Fruit fly (Drosophila melanogaster) whole organism, prepupa: ENCODE results near the gene Nthl1.
A peak's percentile ranks its signal among the peaks of the same experiment; 100 is the strongest.

Experiments
- Blimp-1 ChIP-seq: fragments of 200-800 bp; sonication (Bioruptor generic); optimal IDR thresholded peaks from 3 replicates; lab custom pipeline; 2017; ENCODE audit warnings: missing biosample characterization, missing genetic modification characterization, mild to moderate bottlenecking, moderate library complexity, missing genetic modification reagents
- CG10631 ChIP-seq: fragments of 200-800 bp; sonication (Bioruptor generic); optimal IDR thresholded peaks from 2 replicates; lab custom pipeline; 2016; ENCODE audit warnings: missing biosample characterization, missing genetic modification characterization
- CG10669 ChIP-seq: fragments of 200-800 bp; sonication (Bioruptor generic); optimal IDR thresholded peaks from 3 replicates; lab custom pipeline; 2018; ENCODE audit warnings: missing biosample characterization, mild to moderate bottlenecking, missing genetic modification characterization, moderate library complexity
- CG11294 ChIP-seq: fragments of 200-800 bp; sonication (Bioruptor generic); IDR thresholded peaks from 2 replicates; pipeline ENCODE4 v1.3.6; 2022; ENCODE audit warnings: missing biosample characterization, missing genetic modification characterization
- CG11762 ChIP-seq: fragments of 200-800 bp; sonication (Bioruptor generic); optimal IDR thresholded peaks from 3 replicates; lab custom pipeline; 2016; ENCODE audit warnings: missing biosample characterization, missing genetic modification characterization; ENCODE audit not compliant: insufficient read depth
- CG11902 ChIP-seq: fragments of 200-800 bp; sonication (Bioruptor generic); optimal IDR thresholded peaks from 3 replicates; lab custom pipeline; 2016; ENCODE audit warnings: missing biosample characterization, missing genetic modification characterization
- CG15336 ChIP-seq: fragments of 200-800 bp; sonication (Bioruptor generic); IDR thresholded peaks from 2 replicates; pipeline ENCODE4 v1.3.6; 2022; ENCODE audit warnings: missing biosample characterization, missing genetic modification characterization
- CG16779 ChIP-seq: fragments of 200-800 bp; sonication (Bioruptor generic); optimal IDR thresholded peaks from 3 replicates; lab custom pipeline; 2017; ENCODE audit warnings: missing biosample characterization, mild to moderate bottlenecking, missing genetic modification characterization
- CG3032 ChIP-seq: fragments of 200-800 bp; optimal IDR thresholded peaks from 2 replicates; lab custom pipeline; 2019; ENCODE audit warnings: missing biosample characterization, mild to moderate bottlenecking, missing genetic modification characterization, moderate library complexity
- CG31627 ChIP-seq: fragments of 200-800 bp; sonication (Bioruptor generic); optimal IDR thresholded peaks from 3 replicates; lab custom pipeline; 2016; ENCODE audit warnings: missing biosample characterization, missing genetic modification characterization
- CG34406 ChIP-seq: fragments of 200-800 bp; sonication (Bioruptor generic); optimal IDR thresholded peaks from 3 replicates; lab custom pipeline; 2016; ENCODE audit warnings: missing biosample characterization, missing genetic modification characterization
- CG4318 ChIP-seq: fragments of 200-800 bp; sonication (Bioruptor generic); optimal IDR thresholded peaks from 3 replicates; lab custom pipeline; 2017; ENCODE audit warnings: missing biosample characterization, mild to moderate bottlenecking, missing genetic modification characterization
- CG6163 ChIP-seq: fragments of 200-800 bp; sonication (Bioruptor generic); IDR thresholded peaks from 3 replicates; pipeline ENCODE4 v1.3.6; 2022; ENCODE audit warnings: missing biosample characterization, missing genetic modification characterization
- CG6276 ChIP-seq: fragments of 200-800 bp; sonication (Bioruptor generic); optimal IDR thresholded peaks from 2 replicates; lab custom pipeline; 2017; ENCODE audit warnings: missing biosample characterization, mild to moderate bottlenecking, missing genetic modification characterization
- CG6792 ChIP-seq: fragments of 200-800 bp; sonication (Bioruptor generic); optimal IDR thresholded peaks from 3 replicates; lab custom pipeline; 2016; ENCODE audit warnings: missing biosample characterization, missing genetic modification characterization
- CG6854 ChIP-seq: fragments of 200-800 bp; sonication (Bioruptor generic); optimal IDR thresholded peaks from 2 replicates; lab custom pipeline; 2017; ENCODE audit warnings: missing biosample characterization, mild to moderate bottlenecking, missing genetic modification characterization
- CG7368 ChIP-seq: fragments of 200-800 bp; sonication (Bioruptor generic); optimal IDR thresholded peaks from 3 replicates; lab custom pipeline; 2016; ENCODE audit warnings: missing biosample characterization, missing genetic modification characterization
- CG8319 ChIP-seq: fragments of 200-800 bp; sonication (Bioruptor generic); optimal IDR thresholded peaks from 3 replicates; lab custom pipeline; 2016; ENCODE audit warnings: missing biosample characterization, missing genetic modification characterization
- CG9139 ChIP-seq: fragments of 200-800 bp; sonication (Bioruptor generic); optimal IDR thresholded peaks from 3 replicates; lab custom pipeline; 2017; ENCODE audit warnings: missing biosample characterization, mild to moderate bottlenecking, missing genetic modification characterization
- Eip75B ChIP-seq: fragments of 200-800 bp; sonication (Bioruptor generic); optimal IDR thresholded peaks from 3 replicates; lab custom pipeline; 2016; ENCODE audit warnings: missing biosample characterization, missing genetic modification characterization
- Eip78C ChIP-seq: fragments of 200-800 bp; sonication (Bioruptor generic); peaks from one replicate; lab custom pipeline; 2016; ENCODE audit warnings: missing biosample characterization, missing genetic modification characterization
- Eip93F ChIP-seq: fragments of 200-800 bp; sonication (Bioruptor generic); optimal IDR thresholded peaks from 2 replicates; lab custom pipeline; 2016; ENCODE audit warnings: missing biosample characterization, mild to moderate bottlenecking, missing genetic modification characterization
- Ets21C ChIP-seq: fragments of 200-800 bp; sonication (Bioruptor generic); optimal IDR thresholded peaks from 3 replicates; lab custom pipeline; 2016; ENCODE audit warnings: missing biosample characterization, missing genetic modification characterization
- Ets96B ChIP-seq: fragments of 200-800 bp; optimal IDR thresholded peaks from 2 replicates; lab custom pipeline; 2019; ENCODE audit warnings: missing biosample characterization, mild to moderate bottlenecking, missing genetic modification characterization, moderate library complexity
- Gug ChIP-seq: fragments of 200-800 bp; sonication (Bioruptor generic); IDR thresholded peaks from 2 replicates; pipeline ENCODE4 v1.3.6; 2022; ENCODE audit warnings: missing biosample characterization, missing genetic modification characterization
- Hr38 ChIP-seq: sonication (Bioruptor generic); optimal IDR thresholded peaks from 2 replicates; lab custom pipeline; 2016; ENCODE audit warnings: missing biosample characterization, missing genetic modification characterization
- Hr39 ChIP-seq: fragments of 200-800 bp; sonication (Bioruptor generic); optimal IDR thresholded peaks from 2 replicates; lab custom pipeline; 2016; ENCODE audit warnings: missing biosample characterization, missing genetic modification characterization
- Hr4 ChIP-seq: fragments of 200-800 bp; sonication (Bioruptor generic); optimal IDR thresholded peaks from 3 replicates; lab custom pipeline; 2016; ENCODE audit warnings: missing biosample characterization, missing genetic modification characterization
- Lpt ChIP-seq: fragments of 200-800 bp; sonication (Bioruptor generic); optimal IDR thresholded peaks from 3 replicates; lab custom pipeline; 2016; ENCODE audit warnings: missing biosample characterization, missing genetic modification characterization
- Met ChIP-seq: fragments of 200-800 bp; sonication (Bioruptor generic); optimal IDR thresholded peaks from 3 replicates; lab custom pipeline; 2016; ENCODE audit warnings: missing biosample characterization, missing genetic modification characterization
- OdsH ChIP-seq: fragments of 200-800 bp; sonication (Bioruptor generic); optimal IDR thresholded peaks from 3 replicates; lab custom pipeline; 2016; ENCODE audit warnings: missing biosample characterization, missing genetic modification characterization
- Sox102F ChIP-seq: fragments of 200-800 bp; sonication (Bioruptor generic); optimal IDR thresholded peaks from 2 replicates; lab custom pipeline; 2016; ENCODE audit warnings: missing biosample characterization, mild to moderate bottlenecking, missing genetic modification characterization
- Sox14 ChIP-seq: fragments of 200-800 bp; sonication (Bioruptor generic); optimal IDR thresholded peaks from 3 replicates; lab custom pipeline; 2016; ENCODE audit warnings: missing biosample characterization, missing genetic modification characterization
- Sox15 ChIP-seq: fragments of 200-800 bp; sonication (Bioruptor generic); optimal IDR thresholded peaks from 3 replicates; lab custom pipeline; 2016; ENCODE audit warnings: missing biosample characterization, missing genetic modification characterization
- achi ChIP-seq: fragments of 200-800 bp; sonication (Bioruptor generic); optimal IDR thresholded peaks from 3 replicates; lab custom pipeline; 2016; ENCODE audit warnings: missing biosample characterization, missing genetic modification characterization
- acj6 ChIP-seq: fragments of 200-800 bp; sonication (Bioruptor generic); optimal IDR thresholded peaks from 3 replicates; lab custom pipeline; 2016; ENCODE audit warnings: missing biosample characterization, missing genetic modification characterization
- cyc ChIP-seq: fragments of 200-800 bp; sonication (Bioruptor generic); optimal IDR thresholded peaks from 3 replicates; lab custom pipeline; 2016; ENCODE audit warnings: missing biosample characterization, missing genetic modification characterization
- dsx ChIP-seq: fragments of 200-800 bp; optimal IDR thresholded peaks from 3 replicates; lab custom pipeline; 2019; ENCODE audit warnings: missing biosample characterization, mild to moderate bottlenecking, missing genetic modification characterization, moderate library complexity; ENCODE audit not compliant: poor library complexity, severe bottlenecking
- eg ChIP-seq: fragments of 200-800 bp; sonication (Bioruptor generic); IDR thresholded peaks from 3 replicates; pipeline ENCODE4 v1.3.6; 2022; ENCODE audit warnings: missing biosample characterization, missing genetic modification characterization
- esn ChIP-seq: fragments of 200-800 bp; sonication (Bioruptor generic); optimal IDR thresholded peaks from 2 replicates; lab custom pipeline; 2016; ENCODE audit warnings: missing biosample characterization, mild to moderate bottlenecking, missing genetic modification characterization, moderate library complexity
- fd59A ChIP-seq: fragments of 200-800 bp; sonication (Bioruptor generic); optimal IDR thresholded peaks from 2 replicates; lab custom pipeline; 2017; ENCODE audit warnings: missing biosample characterization, mild to moderate bottlenecking, missing genetic modification characterization, missing genetic modification reagents
- fd85E ChIP-seq: fragments of 200-800 bp; sonication (Bioruptor generic); optimal IDR thresholded peaks from 3 replicates; lab custom pipeline; 2016; ENCODE audit warnings: missing biosample characterization, missing genetic modification characterization
- lz ChIP-seq: fragments of 200-800 bp; sonication (Bioruptor generic); optimal IDR thresholded peaks from 3 replicates; lab custom pipeline; 2016; ENCODE audit warnings: missing biosample characterization, missing genetic modification characterization
- salr ChIP-seq, 2 experiments: fragments of 200-800 bp; sonication (Bioruptor generic); optimal IDR thresholded peaks; 3 replicates each; lab custom pipeline; 2016 to 2018; ENCODE audit warnings: missing biosample characterization in 2 of 2, missing genetic modification characterization in 2 of 2, mild to moderate bottlenecking in 1 of 2
- spab ChIP-seq: fragments of 200-800 bp; sonication (Bioruptor generic); optimal IDR thresholded peaks from 2 replicates; lab custom pipeline; 2017; ENCODE audit warnings: missing biosample characterization, mild to moderate bottlenecking, missing genetic modification characterization, missing genetic modification reagents
- ss ChIP-seq, 2 experiments: fragments of 200-800 bp; sonication (Bioruptor generic); optimal IDR thresholded peaks; 2 replicates in 1 of 2; 3 replicates in 1 of 2; lab custom pipeline; 2017 to 2018; ENCODE audit warnings: mild to moderate bottlenecking in 2 of 2, missing biosample characterization in 2 of 2, missing genetic modification characterization in 2 of 2, moderate library complexity in 1 of 2
- svp ChIP-seq: fragments of 200-800 bp; sonication (Bioruptor generic); peaks from one replicate; lab custom pipeline; 2016; ENCODE audit warnings: missing biosample characterization, missing genetic modification characterization
- topi ChIP-seq: fragments of 200-800 bp; sonication (Bioruptor generic); optimal IDR thresholded peaks from 3 replicates; lab custom pipeline; 2016; ENCODE audit warnings: missing biosample characterization, missing genetic modification characterization
- vri ChIP-seq: fragments of 200-800 bp; sonication (Bioruptor generic); optimal IDR thresholded peaks from 3 replicates; lab custom pipeline; 2016; ENCODE audit warnings: missing biosample characterization, mild to moderate bottlenecking, missing genetic modification characterization

Nthl1 gene

DNA sequence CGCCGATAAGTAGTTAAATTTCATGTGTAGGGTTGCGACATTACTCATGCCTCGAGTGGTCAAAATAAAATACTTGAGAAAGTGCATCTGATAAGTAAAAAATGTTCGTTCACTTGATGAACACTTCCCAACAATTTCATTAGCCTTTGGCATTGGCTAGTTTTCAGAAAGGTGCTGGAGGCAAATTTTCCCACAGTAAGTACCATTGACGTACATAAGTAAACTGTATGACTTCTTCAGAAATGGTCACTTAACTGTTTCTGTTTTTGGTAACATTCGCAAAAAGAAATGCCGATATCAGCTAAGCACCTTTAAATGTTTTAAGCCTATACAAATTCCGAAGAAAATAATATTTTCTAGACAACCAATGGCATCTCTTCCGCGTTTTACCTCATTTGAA, 44.6 kb downstream of the Nthl1 start:
- TF ChIP-seq acj6 (GFP tag; lab: Kevin White, UChicago), result no peak
- no peak for TF ChIP-seq Blimp-1 (GFP tag; lab: Kevin White, UChicago)
- TF ChIP-seq CG6163 (GFP tag; lab: Robert Waterston, UW), result no peak

DNA sequence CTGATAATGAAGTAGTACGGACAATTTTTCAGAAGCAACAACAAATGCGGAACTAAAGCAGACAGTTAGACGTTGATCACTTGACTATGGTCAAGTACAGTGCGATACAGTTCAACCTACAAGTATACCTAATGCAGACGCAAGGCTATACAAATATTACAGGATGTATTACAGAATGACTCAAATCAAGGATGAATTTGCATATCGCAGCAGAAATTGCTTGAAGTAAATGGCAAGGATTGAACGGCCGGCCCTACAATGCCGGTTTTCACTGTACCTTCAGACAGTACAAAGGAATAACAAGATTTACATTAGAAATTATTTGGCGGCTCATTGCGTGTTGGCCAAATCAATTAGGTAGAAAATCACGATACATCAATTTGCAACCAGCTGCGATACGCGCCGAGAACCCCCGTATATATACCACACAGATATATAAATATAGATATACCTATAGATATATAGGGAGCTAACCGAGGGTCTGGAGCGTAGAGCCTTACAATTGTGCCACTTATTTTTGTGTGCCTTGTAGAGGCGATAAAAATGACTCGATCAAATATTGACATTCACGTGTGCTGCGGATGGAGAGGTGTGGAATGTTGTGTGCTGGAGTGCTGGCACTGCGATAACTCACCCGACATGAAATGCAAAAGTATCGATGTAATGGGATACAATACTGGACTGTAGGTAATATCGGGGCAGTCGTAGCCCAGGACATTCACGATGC, 46.1 kb downstream of the Nthl1 start:
- TF ChIP-seq CG11902 (GFP tag; lab: Kevin White, UChicago) (no peak), salr (GFP tag; optimal IDR thresholded peaks at IDR 0.05; lab: Kevin White, UChicago) (no peak), Hr38 (no peak), CG8319 (no peak), ss (GFP tag; optimal IDR thresholded peaks at IDR 0.05; lab: Kevin White, UChicago) (peak; percentile 6 to 56), Sox15 (GFP tag; lab: Kevin White, UChicago) (no peak), Eip75B (no peak), Hr4 (peak; percentile 45), vri (peak; percentile 52), CG4318 (GFP tag; lab: Kevin White, UChicago) (no peak), eg (GFP tag; lab: Robert Waterston, UW) (peak; percentile 59), svp (GFP tag; lab: Kevin White, UChicago) (peak; percentile 55), CG31627 (GFP tag; lab: Kevin White, UChicago) (no peak), Met (GFP tag; lab: Kevin White, UChicago) (peak; percentile 4), CG10669 (GFP tag; lab: Kevin White, UChicago) (no peak), Sox14 (GFP tag; lab: Kevin White, UChicago) (no peak), Sox102F (GFP tag; lab: Kevin White, UChicago) (no peak), CG6163 (GFP tag; lab: Robert Waterston, UW) (peak; percentile 18; the same call in 1 of the 3 replicates), CG3032 (no peak), CG16779 (tag; lab: Kevin White, UChicago) (no peak), Eip78C (GFP tag; lab: Kevin White, UChicago) (peak; percentile 56), fd59A (GFP tag; lab: Kevin White, UChicago) (no peak), Lpt (GFP tag; lab: Kevin White, UChicago) (no peak), Gug (GFP tag; lab: Robert Waterston, UW) (no peak), Ets96B (tag; lab: Kevin White, UChicago) (no peak), CG34406 (GFP tag; lab: Kevin White, UChicago) (no peak), CG9139 (GFP tag; lab: Kevin White, UChicago) (peak; percentile 48), CG6854 (GFP tag; lab: Kevin White, UChicago) (peak; percentile 47), spab (peak; percentile 32), Ets21C (no peak), CG6792 (GFP tag; lab: Kevin White, UChicago) (no peak), dsx (GFP tag; lab: Kevin White, UChicago) (no peak), lz (GFP tag; lab: Kevin White, UChicago) (no peak), Hr39 (GFP tag; lab: Kevin White, UChicago) (peak; percentile 6), acj6 (GFP tag; lab: Kevin White, UChicago) (no peak), CG11762 (no peak), fd85E (GFP tag; lab: Kevin White, UChicago) (no peak), CG10631 (no peak), CG15336 (peak; percentile 37; the same call in 1 of the 2 replicates), topi (GFP tag; lab: Kevin White, UChicago) (no peak), CG7368 (GFP tag; lab: Kevin White, UChicago) (no peak), achi (GFP tag; lab: Kevin White, UChicago) (no peak), CG6276 (no peak), esn (GFP tag; lab: Kevin White, UChicago) (no peak), cyc (GFP tag; lab: Kevin White, UChicago) (no peak), OdsH (GFP tag; lab: Kevin White, UChicago) (peak; percentile 10), CG11294 (GFP tag; lab: Robert Waterston, UW) (0 out of 2 replicates have a peak, but pooled peaks have one; percentile 42), Eip93F (GFP tag; lab: Kevin White, UChicago) (no peak)
